Fruit fly (Drosophila melanogaster) whole organism, embryonic: ENCODE results near the gene Dbx.

Experiments
- CG10543 ChIP-seq: fragments of 200-800 bp; sonication (Bioruptor generic); optimal IDR thresholded peaks from 3 replicates; lab custom pipeline; 2017; ENCODE audit warnings: missing biosample characterization, mild to moderate bottlenecking, missing genetic modification characterization, moderate library complexity
- CG11085 ChIP-seq: fragments of 200-800 bp; sonication (Bioruptor generic); IDR thresholded peaks from 2 replicates; pipeline ENCODE4 v1.3.6; 2022; ENCODE audit warnings: missing biosample characterization, missing genetic modification characterization
- CG11247 ChIP-seq: fragments of 200-800 bp; sonication (Bioruptor generic); IDR thresholded peaks from 2 replicates; pipeline ENCODE4 v1.3.6; 2022; ENCODE audit warnings: missing biosample characterization, missing genetic modification characterization
- CG11456 ChIP-seq: fragments of 200-800 bp; sonication (Bioruptor generic); IDR thresholded peaks from 3 replicates; pipeline ENCODE4 v1.3.6; 2022; ENCODE audit warnings: missing biosample characterization, missing genetic modification characterization
- CG12155 ChIP-seq: fragments of 200-800 bp; sonication (Bioruptor generic); optimal IDR thresholded peaks from 3 replicates; lab custom pipeline; 2016; ENCODE audit warnings: missing biosample characterization, missing genetic modification characterization
- CG13123 ChIP-seq: fragments of 200-800 bp; sonication (Bioruptor generic); optimal IDR thresholded peaks from 2 replicates; lab custom pipeline; 2016; ENCODE audit warnings: missing biosample characterization, missing genetic modification characterization
- CG14710 ChIP-seq: fragments of 200-800 bp; sonication (Bioruptor generic); optimal IDR thresholded peaks from 3 replicates; lab custom pipeline; 2019; ENCODE audit warnings: missing biosample characterization, mild to moderate bottlenecking, missing genetic modification characterization, moderate library complexity
- CG14860 ChIP-seq: fragments of 200-800 bp; sonication (Bioruptor generic); IDR thresholded peaks from 3 replicates; pipeline ENCODE4 v1.3.6; 2022; ENCODE audit warnings: missing biosample characterization, missing genetic modification characterization; ENCODE audit not compliant: partially characterized antibody
- CG15514 ChIP-seq: fragments of 200-800 bp; sonication (Bioruptor generic); optimal IDR thresholded peaks from 3 replicates; lab custom pipeline; 2017; ENCODE audit warnings: missing biosample characterization, missing genetic modification characterization, mild to moderate bottlenecking, moderate library complexity, missing genetic modification reagents
- CG2129 ChIP-seq: fragments of 200-800 bp; sonication (Bioruptor generic); IDR thresholded peaks from 2 replicates; pipeline ENCODE4 v1.3.6; 2022; ENCODE audit warnings: missing biosample characterization, missing genetic modification characterization; ENCODE audit not compliant: partially characterized antibody
- CG2678 ChIP-seq: fragments of 200-800 bp; sonication (Bioruptor generic); optimal IDR thresholded peaks from 3 replicates; lab custom pipeline; 2019; ENCODE audit warnings: missing biosample characterization, mild to moderate bottlenecking, missing genetic modification characterization, moderate library complexity
- CG34224 ChIP-seq: fragments of 200-800 bp; sonication (Bioruptor generic); IDR thresholded peaks from 3 replicates; pipeline ENCODE4 v1.3.6; 2022; ENCODE audit warnings: missing biosample characterization, missing genetic modification characterization; ENCODE audit not compliant: partially characterized antibody
- CG4282 ChIP-seq: fragments of 200-800 bp; sonication (Bioruptor generic); optimal IDR thresholded peaks from 2 replicates; lab custom pipeline; 2016; ENCODE audit warnings: missing biosample characterization, missing genetic modification characterization
- CG4360 ChIP-seq: fragments of 200-800 bp; sonication (Bioruptor generic); IDR thresholded peaks from 2 replicates; pipeline ENCODE4 v1.3.6; 2022; ENCODE audit warnings: missing biosample characterization, missing genetic modification characterization
- CG4404 ChIP-seq: fragments of 200-800 bp; sonication (Bioruptor generic); IDR thresholded peaks from 2 replicates; pipeline ENCODE4 v1.3.6; 2022; ENCODE audit warnings: missing biosample characterization, missing genetic modification characterization
- CG4617 ChIP-seq: fragments of 200-800 bp; sonication (Bioruptor generic); optimal IDR thresholded peaks from 3 replicates; lab custom pipeline; 2016; ENCODE audit warnings: missing biosample characterization, missing genetic modification characterization, borderline replicate concordance
- CG6765 ChIP-seq: fragments of 200-800 bp; sonication (Bioruptor generic); optimal IDR thresholded peaks from 3 replicates; lab custom pipeline; 2017; ENCODE audit warnings: missing biosample characterization, mild to moderate bottlenecking, missing genetic modification characterization
- CG7271 ChIP-seq: fragments of 200-800 bp; sonication (Bioruptor generic); optimal IDR thresholded peaks from 2 replicates; lab custom pipeline; 2018; ENCODE audit warnings: missing biosample characterization, mild to moderate bottlenecking, missing genetic modification characterization, moderate library complexity
- CG8290 ChIP-seq, 3 experiments: fragments of 200-800 bp; sonication (Bioruptor generic); optimal IDR thresholded peaks; 2 replicates each; lab custom pipeline; 2016 to 2019; ENCODE audit warnings: missing biosample characterization in 3 of 3, missing genetic modification characterization in 3 of 3, mild to moderate bottlenecking in 2 of 3, moderate library complexity in 1 of 3
- CG9797 ChIP-seq: fragments of 200-800 bp; sonication (Bioruptor generic); optimal IDR thresholded peaks from 3 replicates; lab custom pipeline; 2018; ENCODE audit warnings: missing biosample characterization, mild to moderate bottlenecking, missing genetic modification characterization
- Eip74EF ChIP-seq, 2 experiments: fragments of 200-800 bp in 1 of 2; fragments of >200 bp in 1 of 2; sonication (Bioruptor generic) in 1 of 2; optimal IDR thresholded peaks; 2 replicates each; lab custom pipeline; 2017 to 2019; ENCODE audit warnings: missing biosample characterization in 2 of 2, missing genetic modification characterization in 2 of 2, mild to moderate bottlenecking in 1 of 2, moderate library complexity in 1 of 2
- H2.0 ChIP-seq: fragments of 200-800 bp; sonication (Bioruptor generic); IDR thresholded peaks from 2 replicates; pipeline ENCODE4 v1.3.6; 2022; ENCODE audit warnings: missing biosample characterization, missing genetic modification characterization
- Hand ChIP-seq: fragments of 200-800 bp; sonication (Bioruptor generic); optimal IDR thresholded peaks from 2 replicates; lab custom pipeline; 2017; ENCODE audit warnings: mild to moderate bottlenecking, missing biosample characterization, missing genetic modification reagents, missing genetic modification characterization
- HmgD ChIP-seq: fragments of 200-800 bp; sonication (Bioruptor generic); optimal IDR thresholded peaks from 3 replicates; lab custom pipeline; 2016; ENCODE audit warnings: missing biosample characterization, missing genetic modification characterization
- Hmx ChIP-seq: fragments of 200-800 bp; sonication (Bioruptor generic); optimal IDR thresholded peaks from 2 replicates; lab custom pipeline; 2016; ENCODE audit warnings: missing biosample characterization, missing genetic modification characterization
- Hr3 ChIP-seq: fragments of 200-800 bp; sonication (Bioruptor generic); optimal IDR thresholded peaks from 3 replicates; lab custom pipeline; 2016; ENCODE audit warnings: missing biosample characterization, missing genetic modification characterization
- Nf-YB ChIP-seq: fragments of 200-800 bp; sonication (Bioruptor generic); optimal IDR thresholded peaks from 3 replicates; lab custom pipeline; 2019; ENCODE audit warnings: missing biosample characterization, mild to moderate bottlenecking, missing genetic modification characterization, moderate library complexity
- Scr ChIP-seq: fragments of 200-800 bp; sonication (Bioruptor generic); IDR thresholded peaks from 2 replicates; pipeline ENCODE4 v1.3.6; 2022; ENCODE audit warnings: missing biosample characterization, missing genetic modification characterization; ENCODE audit not compliant: partially characterized antibody
- Sry-δ ChIP-seq: fragments of 200-800 bp; sonication (Bioruptor generic); optimal IDR thresholded peaks from 2 replicates; lab custom pipeline; 2016; ENCODE audit warnings: missing biosample characterization, missing genetic modification characterization
- Xrp1 ChIP-seq: fragments of 200-800 bp; sonication (Bioruptor generic); IDR thresholded peaks from 2 replicates; pipeline ENCODE4 v1.3.6; 2022; ENCODE audit warnings: missing biosample characterization, missing genetic modification characterization
- ato ChIP-seq: fragments of 200-800 bp; sonication (Bioruptor generic); IDR thresholded peaks from 2 replicates; pipeline ENCODE4 v1.3.6; 2022; ENCODE audit warnings: missing biosample characterization, missing genetic modification characterization; ENCODE audit not compliant: partially characterized antibody
- bab2 ChIP-seq: fragments of 200-800 bp; sonication (Bioruptor generic); optimal IDR thresholded peaks from 2 replicates; lab custom pipeline; 2016; ENCODE audit warnings: missing biosample characterization, missing genetic modification characterization
- bbx ChIP-seq: fragments of 200-800 bp; sonication (Bioruptor generic); IDR thresholded peaks from 2 replicates; pipeline ENCODE4 v1.3.6; 2022; ENCODE audit warnings: missing biosample characterization, missing genetic modification characterization; ENCODE audit not compliant: partially characterized antibody
- cas ChIP-seq: fragments of 200-800 bp; sonication (Bioruptor generic); IDR thresholded peaks from 2 replicates; pipeline ENCODE4 v1.3.6; 2022; ENCODE audit warnings: missing biosample characterization, missing genetic modification characterization
- chm ChIP-seq: fragments of 200-800 bp; sonication (Bioruptor generic); IDR thresholded peaks from 2 replicates; pipeline ENCODE4 v1.3.6; 2022; ENCODE audit warnings: missing biosample characterization, missing genetic modification characterization
- dati ChIP-seq: fragments of 200-800 bp; sonication (Bioruptor generic); IDR thresholded peaks from 2 replicates; pipeline ENCODE4 v1.3.6; 2022; ENCODE audit warnings: missing biosample characterization, missing genetic modification characterization
- hkb ChIP-seq, 2 experiments: fragments of 200-800 bp in 1 of 2; fragments of >200 bp in 1 of 2; sonication (Bioruptor generic) in 1 of 2; IDR thresholded peaks in 1 of 2; optimal IDR thresholded peaks in 1 of 2; 2 replicates each; pipeline versions ENCODE4 v1.3.6 to Lab custom; 2017 to 2022; ENCODE audit warnings: missing biosample characterization in 1 of 2, missing genetic modification characterization in 1 of 2
- inv ChIP-seq: fragments of 200-800 bp; sonication (Bioruptor generic); IDR thresholded peaks from 2 replicates; pipeline ENCODE4 v1.3.6; 2022; ENCODE audit warnings: missing biosample characterization, missing genetic modification characterization; ENCODE audit not compliant: partially characterized antibody
- phol ChIP-seq: fragments of 200-800 bp; sonication (Bioruptor generic); optimal IDR thresholded peaks from 3 replicates; lab custom pipeline; 2018; ENCODE audit warnings: missing biosample characterization, mild to moderate bottlenecking, missing genetic modification characterization, moderate library complexity
- psq ChIP-seq: fragments of 200-800 bp; sonication (Bioruptor generic); optimal IDR thresholded peaks from 2 replicates; lab custom pipeline; 2017; ENCODE audit warnings: missing biosample characterization, missing genetic modification characterization
- repo ChIP-seq: fragments of 200-800 bp; sonication (Bioruptor generic); optimal IDR thresholded peaks from 2 replicates; lab custom pipeline; 2016; ENCODE audit warnings: missing biosample characterization, missing genetic modification characterization
- salm ChIP-seq: fragments of 200-800 bp; sonication (Bioruptor generic); optimal IDR thresholded peaks from 2 replicates; lab custom pipeline; 2018; ENCODE audit warnings: missing biosample characterization, mild to moderate bottlenecking, missing genetic modification characterization
- sc ChIP-seq, 3 experiments: fragments of >200 bp in 2 of 3; fragments of 200-800 bp in 1 of 3; sonication (Bioruptor generic) in 1 of 3; optimal IDR thresholded peaks; 2 replicates in 2 of 3; 3 replicates in 1 of 3; lab custom pipeline; 2017; ENCODE audit warnings: mild to moderate bottlenecking in 1 of 3, missing biosample characterization in 1 of 3, missing genetic modification characterization in 1 of 3, missing genetic modification reagents in 1 of 3
- sima ChIP-seq: fragments of 200-800 bp; sonication (Bioruptor generic); optimal IDR thresholded peaks from 2 replicates; lab custom pipeline; 2016; ENCODE audit warnings: missing biosample characterization, missing genetic modification characterization
- sna ChIP-seq: fragments of 200-800 bp; sonication (Bioruptor generic); IDR thresholded peaks from 2 replicates; pipeline ENCODE4 v1.3.6; 2022; ENCODE audit warnings: missing biosample characterization, missing genetic modification characterization; ENCODE audit not compliant: partially characterized antibody
- tin ChIP-seq: fragments of 200-800 bp; sonication (Bioruptor generic); optimal IDR thresholded peaks from 3 replicates; lab custom pipeline; 2016; ENCODE audit warnings: missing biosample characterization, missing genetic modification characterization
- vnd ChIP-seq: fragments of 200-800 bp; sonication (Bioruptor generic); IDR thresholded peaks from 3 replicates; pipeline ENCODE4 v1.3.6; 2022; ENCODE audit warnings: missing biosample characterization, missing genetic modification characterization; ENCODE audit not compliant: partially characterized antibody
- wek ChIP-seq: fragments of 200-800 bp; sonication (Bioruptor generic); optimal IDR thresholded peaks from 3 replicates; lab custom pipeline; 2018; ENCODE audit warnings: missing biosample characterization, mild to moderate bottlenecking, missing genetic modification characterization, moderate library complexity

Dbx gene

DNA sequence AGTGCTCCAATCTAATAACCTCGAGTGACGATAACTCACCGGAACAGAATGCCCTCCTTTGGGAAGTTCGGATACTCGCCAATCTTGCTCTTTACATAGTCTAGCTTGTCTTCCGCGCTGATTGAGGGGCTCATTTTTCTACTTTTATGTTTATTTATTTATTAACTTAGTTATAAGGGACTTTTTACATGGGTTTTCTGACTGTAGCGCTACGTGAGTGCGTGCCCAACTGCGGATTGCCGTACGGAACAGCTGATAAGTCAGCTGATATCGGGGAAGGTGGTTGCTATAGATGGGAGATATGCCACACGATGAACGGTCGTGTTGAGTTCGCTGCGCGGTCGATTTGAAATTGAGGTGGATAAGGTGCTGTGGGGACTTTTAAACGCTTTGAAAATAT, 36.5 kb upstream of the Dbx start, which contains the start of gene Aprt (continued):
- TF ChIP-seq salm (tag; lab: Kevin White, UChicago) (no peak), wek (GFP tag; lab: Kevin White, UChicago) (no peak), CG14860 (GFP tag; lab: Robert Waterston, UW) (0 out of 3 replicates have a peak, but pooled peaks have one; percentile 31), CG4404 (GFP tag; lab: Robert Waterston, UW) (no peak), cas (GFP tag; lab: Robert Waterston, UW) (no peak), Scr (GFP tag; lab: Robert Waterston, UW) (peak; percentile 76), ato (GFP tag; lab: Robert Waterston, UW) (peak; percentile 63), CG4360 (GFP tag; lab: Robert Waterston, UW) (no peak), CG34224 (GFP tag; lab: Robert Waterston, UW) (peak; percentile 94), CG11456 (GFP tag; lab: Robert Waterston, UW) (no peak), tin (no peak), chm (GFP tag; lab: Robert Waterston, UW) (no peak), Nf-YB (GFP tag; lab: Kevin White, UChicago) (no peak), Hmx (GFP tag; lab: Kevin White, UChicago) (no peak), CG11247 (GFP tag; lab: Robert Waterston, UW) (no peak), CG14710 (peak; percentile 15), HmgD (GFP tag; lab: Kevin White, UChicago) (no peak), sc (optimal IDR thresholded peaks at IDR 0.05; lab: Kevin White, UChicago) (no peak), sc (GFP tag; optimal IDR thresholded peaks at IDR 0.05; lab: Kevin White, UChicago) (no peak), bbx (GFP tag; lab: Robert Waterston, UW) (peak; percentile 81), CG15514 (peak; percentile 71), CG13123 (GFP tag; lab: Kevin White, UChicago) (no peak), CG4282 (GFP tag; lab: Kevin White, UChicago) (no peak), Sry-δ (peak; percentile 87), H2.0 (GFP tag; lab: Robert Waterston, UW) (no peak), CG10543 (no peak), Eip74EF (GFP tag; optimal IDR thresholded peaks at IDR 0.05; lab: Kevin White, UChicago) (peak in 1 of 2 experiments; percentile 10), Hand (GFP tag; lab: Kevin White, UChicago) (no peak), vnd (no peak), CG8290 (GFP tag; optimal IDR thresholded peaks at IDR 0.05; lab: Kevin White, UChicago) (no peak), CG8290 (tag; optimal IDR thresholded peaks at IDR 0.05; lab: Kevin White, UChicago) (peak in 1 of 2 experiments; percentile 42), sna (GFP tag; lab: Robert Waterston, UW) (peak; percentile 85), CG7271 (tag; lab: Kevin White, UChicago) (no peak), CG2678 (tag; lab: Kevin White, UChicago) (no peak), psq (GFP tag; lab: Kevin White, UChicago) (no peak), CG9797 (GFP tag; lab: Kevin White, UChicago) (peak; percentile 50), CG4617 (GFP tag; lab: Kevin White, UChicago) (no peak), CG6765 (GFP tag; lab: Kevin White, UChicago) (no peak), bab2 (GFP tag; lab: Kevin White, UChicago) (no peak), CG11085 (GFP tag; lab: Robert Waterston, UW) (no peak), CG2129 (peak; percentile 55; the same call in 1 of the 2 replicates), dati (GFP tag; lab: Robert Waterston, UW) (no peak), phol (tag; lab: Kevin White, UChicago) (no peak), inv (GFP tag; lab: Robert Waterston, UW) (peak; percentile 51; the same call in 1 of the 2 replicates), Xrp1 (GFP tag; lab: Robert Waterston, UW) (no peak), sima (GFP tag; lab: Kevin White, UChicago) (no peak), CG12155 (GFP tag; lab: Kevin White, UChicago) (no peak), Hr3 (GFP tag; lab: Kevin White, UChicago) (no peak), repo (GFP tag; lab: Kevin White, UChicago) (no peak), hkb (optimal IDR thresholded peaks at IDR 0.05; lab: Kevin White, UChicago) (no peak), hkb (GFP tag; IDR thresholded peaks at IDR 0.05; lab: Robert Waterston, UW) (0 out of 2 replicates have a peak, but pooled peaks have one; percentile 6)
